Fruit fly (Drosophila melanogaster): ENCODE measurements around the gene cv.
A peak's percentile ranks its signal among the peaks of the same experiment; 100 is the strongest.

cv gene

DNA sequence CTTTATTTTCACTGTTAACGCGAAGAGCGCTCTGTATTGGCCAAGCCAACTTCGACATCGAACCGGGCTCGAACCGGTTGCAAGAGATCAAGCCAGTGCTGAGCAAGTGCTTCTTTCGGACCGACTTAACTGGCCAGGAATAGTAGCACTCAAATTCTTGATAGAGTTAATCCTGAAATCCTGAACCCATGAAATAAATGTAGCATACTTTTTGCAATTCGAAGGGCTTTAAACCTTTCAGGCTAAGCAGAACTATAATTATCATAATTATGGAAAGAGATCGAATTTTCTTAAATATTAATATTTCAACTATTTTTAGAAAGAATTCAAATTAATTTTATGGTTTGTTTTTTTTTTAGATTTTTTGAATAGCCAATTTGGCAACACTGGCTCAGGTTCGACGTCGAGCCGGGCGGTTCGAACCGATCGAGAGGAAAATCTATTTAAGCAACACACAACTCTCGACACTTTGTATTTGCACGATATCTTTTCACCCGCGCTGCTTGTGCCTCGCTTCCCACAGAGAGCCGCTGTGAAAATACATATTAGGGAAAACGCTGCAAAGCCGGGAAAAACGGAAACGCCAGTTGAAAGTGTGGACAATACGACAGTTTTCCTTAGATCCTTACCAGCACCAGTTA is 8.4 kb downstream of the cv start, which contains the start of gene AdamTS-B (continued):
- TF ChIP-seq Bgb (GFP tag; IDR thresholded peaks at IDR 0.05; ENCODE audit: partially characterized antibody) (0 out of 2 replicates have a peak, but pooled peaks have one; percentile 35), caup (GFP tag; optimal IDR thresholded peaks at IDR 0.05; ENCODE audit: severe bottlenecking) (peak; percentile 9), row (GFP tag; IDR thresholded peaks at IDR 0.05) (peak; percentile 81), Fer1 (GFP tag; optimal IDR thresholded peaks at IDR 0.05) (peak; percentile 59), pan (optimal IDR thresholded peaks at IDR 0.05) (no peak), pan (GFP tag; optimal IDR thresholded peaks at IDR 0.05 in 1 of 2, IDR thresholded peaks at IDR 0.05 in 1 of 2) (peak in 1 of 2 experiments; percentile 41), sens (GFP tag) (peak; percentile 88), ac (GFP tag; optimal IDR thresholded peaks at IDR 0.05) (no peak), YL-1 (GFP tag; optimal IDR thresholded peaks at IDR 0.05) (no peak), CG17359 (tag; optimal IDR thresholded peaks at IDR 0.05) (peak; percentile 29), prd (optimal IDR thresholded peaks at IDR 0.05) (no peak), prd (GFP tag; IDR thresholded peaks at IDR 0.05) (peak; percentile 41; the same call in 1 of the 3 replicates), gsb-n (tag; optimal IDR thresholded peaks at IDR 0.05) (peak; percentile 32), CG17829 (tag; optimal IDR thresholded peaks at IDR 0.05) (peak; percentile 19), CG17385 (GFP tag; optimal IDR thresholded peaks at IDR 0.05) (peak; percentile 42), Hr51 (GFP tag; optimal IDR thresholded peaks at IDR 0.05) (peak in 1 of 2 experiments; percentile 65), PHDP (tag; optimal IDR thresholded peaks at IDR 0.05) (peak; percentile 19), bowl (GFP tag; IDR thresholded peaks at IDR 0.05) (peak; percentile 12; the same call in 1 of the 2 replicates), CG6683 (GFP tag; optimal IDR thresholded peaks at IDR 0.05) (no peak), Fer3 (tag; optimal IDR thresholded peaks at IDR 0.05) (peak; percentile 18), bsh (GFP tag; optimal IDR thresholded peaks at IDR 0.05) (peak; percentile 46 to 47), CG10366 (GFP tag; IDR thresholded peaks at IDR 0.05) (peak; percentile 18; the same call in 1 of the 2 replicates), NC2α (GFP tag; optimal IDR thresholded peaks at IDR 0.05) (no peak), Nf-YB (GFP tag; optimal IDR thresholded peaks at IDR 0.05) (peak; percentile 31), Med (GFP tag) (peak; percentile 18), esg (GFP tag; conservative IDR thresholded peaks at IDR 0.05) (peak; percentile 42; the same call in 1 of the 2 replicates), CG32767 (GFP tag; IDR thresholded peaks at IDR 0.05) (0 out of 2 replicates have a peak, but pooled peaks have one; percentile 27), eve (GFP tag; optimal IDR thresholded peaks at IDR 0.05) (peak in 1 of 2 experiments; percentile 69), Dek (tag; optimal IDR thresholded peaks at IDR 0.05) (peak; percentile 36), Xrp1 (GFP tag; IDR thresholded peaks at IDR 0.05) (peak; percentile 76), CG7839 (tag; optimal IDR thresholded peaks at IDR 0.05) (peak; percentile 53), BtbVII (GFP tag; optimal IDR thresholded peaks at IDR 0.05) (peak; percentile 28), Stat92E (GFP tag; optimal IDR thresholded peaks at IDR 0.05) (peak in 1 of 3 experiments; percentile 1), CG5953 (GFP tag; IDR thresholded peaks at IDR 0.05) (no peak), lab (GFP tag; optimal IDR thresholded peaks at IDR 0.05) (peak; percentile 32), lilli (GFP tag; optimal IDR thresholded peaks at IDR 0.05) (peak; percentile 50), mld (GFP tag; IDR thresholded peaks at IDR 0.05; ENCODE audit: partially characterized antibody) (no peak), CG13296 (GFP tag; optimal IDR thresholded peaks at IDR 0.05) (peak; percentile 55), CG18262 (tag; optimal IDR thresholded peaks at IDR 0.05) (peak; percentile 42), sqz (GFP tag; optimal IDR thresholded peaks at IDR 0.05) (peak; percentile 16), zfh1 (GFP tag; IDR thresholded peaks at IDR 0.05) (peak; percentile 40; the same call in 1 of the 3 replicates), Optix (GFP tag; IDR thresholded peaks at IDR 0.05) (no peak), CG10543 (GFP tag; optimal IDR thresholded peaks at IDR 0.05) (peak; percentile 33), CG31441 (GFP tag; IDR thresholded peaks at IDR 0.05) (peak; percentile 67), CG4424 (GFP tag; optimal IDR thresholded peaks at IDR 0.05) (peak; percentile 48), Opbp (GFP tag; IDR thresholded peaks at IDR 0.05; ENCODE audit: partially characterized antibody) (no peak), CG7372 (GFP tag; IDR thresholded peaks at IDR 0.05) (no peak), CG2678 (tag; optimal IDR thresholded peaks at IDR 0.05) (peak; percentile 69)
